Fruit fly (Drosophila melanogaster) whole organism, adult: Measurements from ENCODE around the gene CG14212.
A peak's percentile ranks its signal among the peaks of the same experiment; 100 is the strongest.

Source experiments
- CG11617 ChIP-seq: fragments of 200-800 bp; sonication (Bioruptor generic); optimal IDR thresholded peaks from 2 replicates; lab custom pipeline; 2017; ENCODE audit warnings: mild to moderate bottlenecking, missing biosample characterization, missing genetic modification reagents, missing genetic modification characterization
- CG12768 ChIP-seq: fragments of 200-800 bp; sonication (Bioruptor generic); optimal IDR thresholded peaks from 2 replicates; lab custom pipeline; 2017; ENCODE audit warnings: missing biosample characterization, missing genetic modification characterization, mild to moderate bottlenecking, moderate library complexity, missing genetic modification reagents
- CG14711 ChIP-seq: fragments of 200-800 bp; sonication (Bioruptor generic); optimal IDR thresholded peaks from 2 replicates; lab custom pipeline; 2018; ENCODE audit warnings: missing biosample characterization, mild to moderate bottlenecking, missing genetic modification characterization, moderate library complexity
- CG1620 ChIP-seq: fragments of 200-800 bp; sonication (Bioruptor generic); optimal IDR thresholded peaks from 2 replicates; lab custom pipeline; 2016; ENCODE audit warnings: missing biosample characterization, missing genetic modification characterization
- CG33017 ChIP-seq: fragments of 200-800 bp; sonication (Bioruptor generic); optimal IDR thresholded peaks from 2 replicates; lab custom pipeline; 2018; ENCODE audit warnings: missing biosample characterization, mild to moderate bottlenecking, missing genetic modification characterization, moderate library complexity
- CG5204 ChIP-seq: fragments of 200-800 bp; sonication (Bioruptor generic); optimal IDR thresholded peaks from 2 replicates; lab custom pipeline; 2016; ENCODE audit warnings: missing biosample characterization, missing genetic modification characterization
- CG7045 ChIP-seq: fragments of 200-800 bp; sonication (Bioruptor generic); optimal IDR thresholded peaks from 2 replicates; lab custom pipeline; 2017; ENCODE audit warnings: missing biosample characterization, mild to moderate bottlenecking, missing genetic modification characterization
- CG7101 ChIP-seq: fragments of 200-800 bp; sonication (Bioruptor generic); optimal IDR thresholded peaks from 2 replicates; lab custom pipeline; 2018; ENCODE audit warnings: missing biosample characterization, mild to moderate bottlenecking, missing genetic modification characterization, moderate library complexity
- Clk ChIP-seq: fragments of 200-800 bp; sonication (Bioruptor generic); optimal IDR thresholded peaks from 2 replicates; lab custom pipeline; 2017; ENCODE audit warnings: missing biosample characterization, missing genetic modification characterization
- Crg-1 ChIP-seq: fragments of 200-800 bp; sonication (Bioruptor generic); optimal IDR thresholded peaks from 2 replicates; lab custom pipeline; 2016; ENCODE audit warnings: missing biosample characterization, missing genetic modification characterization
- Hr96 ChIP-seq: fragments of 200-800 bp; sonication (Bioruptor generic); optimal IDR thresholded peaks from 2 replicates; lab custom pipeline; 2016; ENCODE audit warnings: missing biosample characterization, missing genetic modification characterization
- Mnt ChIP-seq: fragments of 200-800 bp; sonication (Bioruptor generic); optimal IDR thresholded peaks from 2 replicates; lab custom pipeline; 2016; ENCODE audit warnings: missing biosample characterization, mild to moderate bottlenecking, missing genetic modification characterization
- bab1 ChIP-seq: fragments of 200-800 bp; sonication (Bioruptor generic); optimal IDR thresholded peaks from 3 replicates; lab custom pipeline; 2019; ENCODE audit warnings: missing biosample characterization, mild to moderate bottlenecking, missing genetic modification characterization, moderate library complexity
- cic ChIP-seq: fragments of 200-800 bp; sonication (Bioruptor generic); optimal IDR thresholded peaks from 2 replicates; lab custom pipeline; 2017; ENCODE audit warnings: missing biosample characterization, mild to moderate bottlenecking, missing genetic modification characterization, moderate library complexity
- cnc ChIP-seq, 2 experiments: fragments of >200 bp; optimal IDR thresholded peaks; 2 replicates each; lab custom pipeline; 2017
- kay ChIP-seq: fragments of 200-800 bp; sonication (Bioruptor generic); peaks from one replicate; lab custom pipeline; 2016; ENCODE audit warnings: missing biosample characterization, missing genetic modification characterization, borderline replicate concordance
- ovo ChIP-seq: fragments of 200-800 bp; sonication (Bioruptor generic); optimal IDR thresholded peaks from 2 replicates; lab custom pipeline; 2016; ENCODE audit warnings: missing biosample characterization, missing genetic modification characterization
- pad ChIP-seq: fragments of 200-800 bp; sonication (Bioruptor generic); optimal IDR thresholded peaks from 3 replicates; lab custom pipeline; 2017; ENCODE audit warnings: missing biosample characterization, missing genetic modification characterization, mild to moderate bottlenecking, moderate library complexity, missing genetic modification reagents
- tj ChIP-seq: fragments of 200-800 bp; sonication (Bioruptor generic); optimal IDR thresholded peaks from 3 replicates; lab custom pipeline; 2017; ENCODE audit warnings: missing biosample characterization, mild to moderate bottlenecking, missing genetic modification characterization, moderate library complexity
- toe ChIP-seq: fragments of 200-800 bp; sonication (Bioruptor generic); optimal IDR thresholded peaks from 2 replicates; lab custom pipeline; 2016; ENCODE audit warnings: missing biosample characterization, missing genetic modification characterization

The CG14212 gene

DNA sequence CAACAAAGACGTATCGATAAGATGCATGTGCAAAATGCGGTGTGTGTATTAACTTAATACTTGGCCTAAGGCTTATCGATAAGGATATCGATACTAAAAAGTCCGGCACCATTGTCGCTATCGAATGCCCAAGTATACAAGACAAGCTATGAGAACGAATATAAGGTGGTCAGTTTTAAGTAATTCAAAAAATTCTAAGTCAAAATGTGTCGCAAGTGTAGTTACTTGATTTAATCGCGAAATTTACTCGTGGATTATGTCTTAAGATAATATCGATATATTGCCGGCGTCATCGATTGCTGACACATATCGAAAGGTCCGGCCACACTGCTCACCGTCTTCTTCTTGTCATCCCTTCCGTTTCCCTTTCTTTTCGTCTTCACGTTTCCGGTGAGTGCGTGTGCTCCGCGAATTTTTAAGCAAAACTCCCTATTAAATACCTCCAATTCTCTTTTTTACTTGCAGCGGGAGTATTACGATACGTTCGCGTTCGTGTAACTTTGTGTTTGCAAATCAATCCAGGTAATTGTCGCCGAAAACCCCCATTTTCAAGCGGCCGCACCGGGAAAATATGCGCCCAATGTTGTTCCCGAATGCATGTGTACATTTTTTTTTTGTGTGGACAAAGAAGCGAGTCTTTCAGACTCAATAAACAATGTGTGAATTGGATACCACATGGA lies 27.7 kb upstream of the CG14212 start, which contains the start of gene RpS10b:
RpS10b (plus strand) TSS at position 348 of the 680 bp plus-strand sequence.
- TF ChIP-seq CG7045 (GFP tag; lab: Kevin White, UChicago) (peak; percentile 82), Crg-1 (GFP tag; lab: Kevin White, UChicago) (peak; percentile 98), kay (GFP tag; lab: Kevin White, UChicago) (peak; percentile 58), Hr96 (peak; percentile 95), CG11617 (peak; percentile 98), toe (GFP tag; lab: Kevin White, UChicago) (peak; percentile 77), CG7101 (tag; lab: Kevin White, UChicago) (peak; percentile 95), tj (peak; percentile 88), Mnt (GFP tag; lab: Kevin White, UChicago) (peak; percentile 96), CG1620 (GFP tag; lab: Kevin White, UChicago) (peak; percentile 98), CG14711 (peak; percentile 70), Clk (GFP tag; lab: Kevin White, UChicago) (peak; percentile 34), bab1 (peak; percentile 96), CG33017 (tag; lab: Kevin White, UChicago) (peak; percentile 78), cnc (optimal IDR thresholded peaks at IDR 0.05; lab: Kevin White, UChicago) (no peak), cic (GFP tag; lab: Kevin White, UChicago) (peak; percentile 34), ovo (GFP tag; lab: Kevin White, UChicago) (peak; percentile 97), pad (GFP tag; lab: Kevin White, UChicago) (peak; percentile 86), CG5204 (GFP tag; lab: Kevin White, UChicago) (peak; percentile 85), CG12768 (peak; percentile 79)

- TF ChIP-seq CG11617 (no peak), CG14711 (no peak), Hr96 (no peak), cnc (optimal IDR thresholded peaks at IDR 0.05; lab: Kevin White, UChicago) (no peak), cic (GFP tag; lab: Kevin White, UChicago) (no peak), CG33017 (tag; lab: Kevin White, UChicago) (no peak), pad (GFP tag; lab: Kevin White, UChicago) (no peak), CG7045 (GFP tag; lab: Kevin White, UChicago) (no peak), CG12768 (no peak), CG5204 (GFP tag; lab: Kevin White, UChicago) (no peak), kay (GFP tag; lab: Kevin White, UChicago) (no peak), Crg-1 (GFP tag; lab: Kevin White, UChicago) (no peak), tj (no peak), Clk (GFP tag; lab: Kevin White, UChicago) (no peak), Mnt (GFP tag; lab: Kevin White, UChicago) (no peak)
Observed at dm6 chrX:19598503-19598902, 27.0 kb upstream of the CG14212 start.

- TF ChIP-seq kay (GFP tag; lab: Kevin White, UChicago): no peak
- no peak for TF ChIP-seq cnc (optimal IDR thresholded peaks at IDR 0.05; lab: Kevin White, UChicago)
- no peak for TF ChIP-seq CG7045 (GFP tag; lab: Kevin White, UChicago)
- peak; percentile 94 for TF ChIP-seq CG14711
- TF ChIP-seq CG1620 (GFP tag; lab: Kevin White, UChicago): peak; percentile 8
- TF ChIP-seq CG5204 (GFP tag; lab: Kevin White, UChicago): no peak
- TF ChIP-seq Hr96: no peak
- peak; percentile 49 for TF ChIP-seq bab1
- TF ChIP-seq toe (GFP tag; lab: Kevin White, UChicago): no peak
- peak; percentile 29 for TF ChIP-seq cic (GFP tag; lab: Kevin White, UChicago)
- TF ChIP-seq pad (GFP tag; lab: Kevin White, UChicago): peak; percentile 11
- peak; percentile 42 for TF ChIP-seq tj
- TF ChIP-seq Crg-1 (GFP tag; lab: Kevin White, UChicago): peak; percentile 23
- no peak for TF ChIP-seq CG12768
- TF ChIP-seq Clk (GFP tag; lab: Kevin White, UChicago): no peak
- TF ChIP-seq CG11617: no peak
- peak; percentile 10 for TF ChIP-seq ovo (GFP tag; lab: Kevin White, UChicago)
- peak; percentile 36 for TF ChIP-seq CG7101 (tag; lab: Kevin White, UChicago)
- no peak for TF ChIP-seq CG33017 (tag; lab: Kevin White, UChicago)
- peak; percentile 57 for TF ChIP-seq Mnt (GFP tag; lab: Kevin White, UChicago)
Observed at dm6 chrX:19601644-19602043, 23.9 kb upstream of the CG14212 start, which contains the start of gene CG14220. CG14220 (minus strand) TSS chrX:19601851.

DNA sequence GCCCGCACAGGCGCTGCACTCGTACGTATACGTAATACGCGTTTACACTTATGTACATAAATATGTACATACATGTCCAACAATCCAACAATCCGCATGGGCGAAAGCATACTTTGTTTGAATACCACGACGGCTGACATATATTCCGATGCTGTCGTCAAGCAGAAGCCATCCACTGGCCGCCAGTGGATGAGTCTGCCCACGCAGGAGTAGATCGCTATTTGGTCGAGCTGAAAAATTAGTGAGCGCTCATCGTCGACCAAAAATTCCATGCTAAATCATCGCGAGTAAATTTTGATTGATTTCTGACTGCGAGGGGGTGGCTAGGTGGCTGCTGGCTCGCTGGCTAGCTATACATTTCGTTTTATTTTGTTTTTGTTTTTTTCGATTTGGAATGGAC lies 23.0 kb upstream of the CG14212 start:
- TF ChIP-seq toe (GFP tag; lab: Kevin White, UChicago): no peak
- no peak for TF ChIP-seq kay (GFP tag; lab: Kevin White, UChicago)
- TF ChIP-seq CG5204 (GFP tag; lab: Kevin White, UChicago): no peak
- TF ChIP-seq CG7101 (tag; lab: Kevin White, UChicago): no peak
- TF ChIP-seq CG33017 (tag; lab: Kevin White, UChicago): no peak
- no peak for TF ChIP-seq CG11617
- no peak for TF ChIP-seq Hr96
- no peak for TF ChIP-seq CG1620 (GFP tag; lab: Kevin White, UChicago)
- TF ChIP-seq CG12768: no peak
- no peak for TF ChIP-seq CG14711
- TF ChIP-seq ovo (GFP tag; lab: Kevin White, UChicago): no peak
- TF ChIP-seq CG7045 (GFP tag; lab: Kevin White, UChicago): no peak
- TF ChIP-seq pad (GFP tag; lab: Kevin White, UChicago): no peak

DNA sequence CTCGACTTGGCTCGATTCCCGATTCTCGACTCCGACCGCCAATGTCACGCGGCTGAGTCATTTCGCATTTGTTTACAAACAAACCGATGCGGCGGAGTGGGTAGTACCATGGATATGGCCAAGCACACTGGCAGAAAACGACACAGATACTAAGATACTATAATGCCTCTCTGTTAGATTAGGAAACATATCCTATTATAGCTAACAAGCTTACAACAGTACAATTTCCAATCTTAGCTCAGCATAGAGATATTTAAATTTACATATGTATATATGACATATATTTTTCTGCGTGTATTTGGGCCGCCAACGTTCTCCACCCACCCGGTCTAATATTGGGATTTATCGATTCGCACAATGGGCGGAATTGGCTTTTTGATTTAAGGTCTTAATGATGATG lies 21.6 kb upstream of the CG14212 start:
- TF ChIP-seq Clk (GFP tag; lab: Kevin White, UChicago) (no peak), CG5204 (GFP tag; lab: Kevin White, UChicago) (peak; percentile 2), CG33017 (tag; lab: Kevin White, UChicago) (no peak), CG14711 (no peak), CG11617 (no peak), CG7045 (GFP tag; lab: Kevin White, UChicago) (peak; percentile 14), CG12768 (no peak)
